Fruit fly (Drosophila melanogaster): Measurements from ENCODE around the gene Rcd7.

DNA sequence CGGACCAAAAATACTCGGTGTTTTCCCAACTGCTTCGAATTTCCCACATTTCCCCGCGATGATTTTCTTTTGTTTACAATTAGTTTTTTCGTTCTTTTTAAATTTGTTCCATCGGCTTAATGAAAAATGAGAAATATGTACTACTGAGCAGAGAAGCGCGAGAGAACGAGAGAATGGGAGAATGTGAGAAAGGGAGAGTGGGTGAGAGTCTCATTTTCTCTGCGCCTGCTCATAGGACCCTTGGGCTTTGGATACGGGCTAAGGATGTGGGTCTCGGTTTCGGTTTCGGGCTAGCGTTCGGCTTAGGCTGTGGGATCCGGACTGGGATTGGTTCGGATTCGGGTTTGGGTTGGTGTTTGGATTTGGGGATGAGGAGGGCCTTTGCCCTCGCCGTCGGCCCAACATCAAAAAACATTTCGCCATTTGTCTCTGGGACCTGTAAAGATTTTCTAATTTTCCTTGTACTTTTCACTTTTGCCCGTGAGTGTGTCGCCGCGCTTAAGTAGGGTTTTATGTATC, 35.9 kb downstream of the Rcd7 start:
- no peak for TF ChIP-seq CG31388 (GFP tag; optimal IDR thresholded peaks at IDR 0.05)
- TF ChIP-seq sc (optimal IDR thresholded peaks at IDR 0.05), result no peak
- TF ChIP-seq sc (GFP tag; optimal IDR thresholded peaks at IDR 0.05), result no peak
- no peak for TF ChIP-seq fd96Cb (tag; optimal IDR thresholded peaks at IDR 0.05)
- no peak for TF ChIP-seq CG1529 (GFP tag; optimal IDR thresholded peaks at IDR 0.05)
- no peak for TF ChIP-seq Hey (tag; optimal IDR thresholded peaks at IDR 0.05)
- TF ChIP-seq Med (GFP tag), result no peak
- TF ChIP-seq Bdp1 (GFP tag; optimal IDR thresholded peaks at IDR 0.05), result no peak
- no peak for TF ChIP-seq CG12769 (tag; optimal IDR thresholded peaks at IDR 0.05)
- no peak for TF ChIP-seq CG15011 (GFP tag; optimal IDR thresholded peaks at IDR 0.05)
- TF ChIP-seq nerfin-2 (GFP tag; IDR thresholded peaks at IDR 0.05; ENCODE audit: partially characterized antibody), result no peak

Measured in whole organism, embryonic.